Fruit fly (Drosophila melanogaster) whole organism, prepupa: Measurements from ENCODE around the gene CG7810.

Experiments used
- CG16779 ChIP-seq: fragments of 200-800 bp; sonication (Bioruptor generic); optimal IDR thresholded peaks from 3 replicates; lab custom pipeline; 2017; ENCODE audit warnings: missing biosample characterization, mild to moderate bottlenecking, missing genetic modification characterization
- CG6792 ChIP-seq: fragments of 200-800 bp; sonication (Bioruptor generic); optimal IDR thresholded peaks from 3 replicates; lab custom pipeline; 2016; ENCODE audit warnings: missing biosample characterization, missing genetic modification characterization
- CG8632 ChIP-seq: fragments of 200-800 bp; sonication (Bioruptor generic); optimal IDR thresholded peaks from 3 replicates; lab custom pipeline; 2016; ENCODE audit warnings: missing biosample characterization, missing genetic modification characterization
- CG9139 ChIP-seq: fragments of 200-800 bp; sonication (Bioruptor generic); optimal IDR thresholded peaks from 3 replicates; lab custom pipeline; 2017; ENCODE audit warnings: missing biosample characterization, mild to moderate bottlenecking, missing genetic modification characterization
- Eip78C ChIP-seq: fragments of 200-800 bp; sonication (Bioruptor generic); peaks from one replicate; lab custom pipeline; 2016; ENCODE audit warnings: missing biosample characterization, missing genetic modification characterization
- Gug ChIP-seq: fragments of 200-800 bp; sonication (Bioruptor generic); IDR thresholded peaks from 2 replicates; pipeline ENCODE4 v1.3.6; 2022; ENCODE audit warnings: missing biosample characterization, missing genetic modification characterization
- Hr38 ChIP-seq: sonication (Bioruptor generic); optimal IDR thresholded peaks from 2 replicates; lab custom pipeline; 2016; ENCODE audit warnings: missing biosample characterization, missing genetic modification characterization
- Hr39 ChIP-seq: fragments of 200-800 bp; sonication (Bioruptor generic); optimal IDR thresholded peaks from 2 replicates; lab custom pipeline; 2016; ENCODE audit warnings: missing biosample characterization, missing genetic modification characterization
- dsx ChIP-seq: fragments of 200-800 bp; optimal IDR thresholded peaks from 3 replicates; lab custom pipeline; 2019; ENCODE audit warnings: missing biosample characterization, mild to moderate bottlenecking, missing genetic modification characterization, moderate library complexity; ENCODE audit not compliant: poor library complexity, severe bottlenecking
- fd59A ChIP-seq: fragments of 200-800 bp; sonication (Bioruptor generic); optimal IDR thresholded peaks from 2 replicates; lab custom pipeline; 2017; ENCODE audit warnings: missing biosample characterization, mild to moderate bottlenecking, missing genetic modification characterization, missing genetic modification reagents
- salr ChIP-seq, 2 experiments: fragments of 200-800 bp; sonication (Bioruptor generic); optimal IDR thresholded peaks; 3 replicates each; lab custom pipeline; 2016 to 2018; ENCODE audit warnings: missing biosample characterization in 2 of 2, missing genetic modification characterization in 2 of 2, mild to moderate bottlenecking in 1 of 2

DNA sequence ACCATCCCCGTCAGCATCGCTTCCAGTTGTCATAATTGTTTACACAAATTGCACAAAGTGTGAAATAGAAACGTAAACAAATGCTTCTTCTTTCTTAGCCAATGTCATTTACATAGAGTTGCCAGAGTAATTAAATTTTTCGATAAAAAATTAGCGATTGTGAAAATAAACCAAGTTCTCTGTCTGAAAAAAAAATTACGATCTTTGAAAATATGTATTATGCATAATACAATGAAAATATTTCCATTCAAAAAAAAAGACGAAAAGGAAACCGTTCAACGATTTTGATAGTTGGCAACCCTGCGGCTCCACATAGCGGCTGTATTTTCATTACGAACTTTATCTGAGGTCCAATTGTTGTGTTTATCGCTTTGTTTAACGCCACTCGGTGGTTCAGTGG lies at the start of gene CG7810, which contains the start of gene CG7806:
- TF ChIP-seq Gug (GFP tag; lab: Robert Waterston, UW): peak; percentile 88
- TF ChIP-seq CG6792: peak; percentile 90
- peak in 1 of 2 experiments; percentile 54 for TF ChIP-seq salr (GFP tag; optimal IDR thresholded peaks at IDR 0.05; lab: Kevin White, UChicago)
- TF ChIP-seq Eip78C: peak; percentile 97
- no peak for TF ChIP-seq CG16779 (tag; lab: Kevin White, UChicago)
- peak; percentile 73 for TF ChIP-seq fd59A
- TF ChIP-seq CG9139 (GFP tag; lab: Kevin White, UChicago): no peak
- TF ChIP-seq Hr39 (GFP tag; lab: Kevin White, UChicago): peak; percentile 91
- peak; percentile 85 for TF ChIP-seq dsx (GFP tag; lab: Kevin White, UChicago)
- peak; percentile 37 for TF ChIP-seq Hr38 (GFP tag; lab: Kevin White, UChicago)
- TF ChIP-seq CG8632 (GFP tag; lab: Kevin White, UChicago): peak; percentile 89
